Fruit fly (Drosophila melanogaster) whole organism, embryonic: ENCODE results near the gene CG3764.

Experiments used
- CG10147 ChIP-seq: fragments of 200-800 bp; sonication (Bioruptor generic); optimal IDR thresholded peaks from 2 replicates; lab custom pipeline; 2019; ENCODE audit warnings: missing biosample characterization, mild to moderate bottlenecking, missing genetic modification characterization, moderate library complexity
- CG10462 ChIP-seq: fragments of 200-800 bp; sonication (Bioruptor generic); optimal IDR thresholded peaks from 2 replicates; lab custom pipeline; 2016; ENCODE audit warnings: missing biosample characterization, missing genetic modification characterization
- CG11398 ChIP-seq: fragments of 200-800 bp; sonication (Bioruptor generic); optimal IDR thresholded peaks from 2 replicates; lab custom pipeline; 2016; ENCODE audit warnings: missing biosample characterization, missing genetic modification characterization
- CG14014 ChIP-seq: fragments of 200-800 bp; sonication (Bioruptor generic); IDR thresholded peaks from 2 replicates; pipeline ENCODE4 v1.3.6; 2022; ENCODE audit warnings: missing biosample characterization, missing genetic modification characterization
- CG14050 ChIP-seq: fragments of 200-800 bp; sonication (Bioruptor generic); IDR thresholded peaks from 3 replicates; pipeline ENCODE4 v1.3.6; 2022; ENCODE audit warnings: missing biosample characterization, missing genetic modification characterization
- CG14667 ChIP-seq: fragments of 200-800 bp; sonication (Bioruptor generic); IDR thresholded peaks from 2 replicates; pipeline ENCODE4 v1.3.6; 2022; ENCODE audit warnings: missing biosample characterization, missing genetic modification characterization
- CG15514 ChIP-seq: fragments of 200-800 bp; sonication (Bioruptor generic); optimal IDR thresholded peaks from 3 replicates; lab custom pipeline; 2017; ENCODE audit warnings: missing biosample characterization, missing genetic modification characterization, mild to moderate bottlenecking, moderate library complexity, missing genetic modification reagents
- CG17568 ChIP-seq: fragments of 200-800 bp; sonication (Bioruptor generic); optimal IDR thresholded peaks from 2 replicates; lab custom pipeline; 2018; ENCODE audit warnings: missing biosample characterization, mild to moderate bottlenecking, missing genetic modification characterization, moderate library complexity
- CG18599 ChIP-seq: fragments of 200-800 bp; sonication (Bioruptor generic); optimal IDR thresholded peaks from 3 replicates; lab custom pipeline; 2017; ENCODE audit warnings: missing biosample characterization, missing genetic modification characterization, mild to moderate bottlenecking, moderate library complexity, missing genetic modification reagents
- CG4328 ChIP-seq: fragments of 200-800 bp; sonication (Bioruptor generic); optimal IDR thresholded peaks from 3 replicates; lab custom pipeline; 2017; ENCODE audit warnings: missing biosample characterization, missing genetic modification reagents, missing genetic modification characterization
- CG4617 ChIP-seq: fragments of 200-800 bp; sonication (Bioruptor generic); optimal IDR thresholded peaks from 3 replicates; lab custom pipeline; 2016; ENCODE audit warnings: missing biosample characterization, missing genetic modification characterization, borderline replicate concordance
- CG4707 ChIP-seq: fragments of 200-800 bp; sonication (Bioruptor generic); optimal IDR thresholded peaks from 2 replicates; lab custom pipeline; 2018; ENCODE audit warnings: missing biosample characterization, mild to moderate bottlenecking, missing genetic modification characterization, moderate library complexity
- CG5953 ChIP-seq: fragments of 200-800 bp; sonication (Bioruptor generic); IDR thresholded peaks from 2 replicates; pipeline ENCODE4 v1.3.6; 2022; ENCODE audit warnings: missing biosample characterization, missing genetic modification characterization
- CG7987 ChIP-seq: fragments of 200-800 bp; sonication (Bioruptor generic); optimal IDR thresholded peaks from 2 replicates; lab custom pipeline; 2018; ENCODE audit warnings: missing biosample characterization, mild to moderate bottlenecking, missing genetic modification characterization, moderate library complexity
- CG8359 ChIP-seq: fragments of 200-800 bp; sonication (Bioruptor generic); optimal IDR thresholded peaks from 2 replicates; lab custom pipeline; 2017; ENCODE audit warnings: missing biosample characterization, mild to moderate bottlenecking, missing genetic modification characterization, borderline replicate concordance
- CG8765 ChIP-seq: fragments of 200-800 bp; sonication (Bioruptor generic); IDR thresholded peaks from 2 replicates; pipeline ENCODE4 v1.3.6; 2022; ENCODE audit warnings: missing biosample characterization, missing genetic modification characterization
- CG9876 ChIP-seq: fragments of 200-800 bp; sonication (Bioruptor generic); optimal IDR thresholded peaks from 2 replicates; lab custom pipeline; 2016; ENCODE audit warnings: missing biosample characterization, missing genetic modification characterization
- Chrac-16 ChIP-seq: fragments of 200-800 bp; sonication (Bioruptor generic); optimal IDR thresholded peaks from 3 replicates; lab custom pipeline; 2016; ENCODE audit warnings: missing biosample characterization, missing genetic modification characterization
- Doc3 ChIP-seq: fragments of 200-800 bp; sonication (Bioruptor generic); IDR thresholded peaks from 3 replicates; pipeline ENCODE4 v1.3.6; 2022; ENCODE audit warnings: missing biosample characterization, missing genetic modification characterization; ENCODE audit not compliant: partially characterized antibody
- Eip74EF ChIP-seq, 2 experiments: fragments of 200-800 bp in 1 of 2; fragments of >200 bp in 1 of 2; sonication (Bioruptor generic) in 1 of 2; optimal IDR thresholded peaks; 2 replicates each; lab custom pipeline; 2017 to 2019; ENCODE audit warnings: missing biosample characterization in 2 of 2, missing genetic modification characterization in 2 of 2, mild to moderate bottlenecking in 1 of 2, moderate library complexity in 1 of 2
- Ets97D ChIP-seq: fragments of 200-800 bp; sonication (Bioruptor generic); optimal IDR thresholded peaks from 3 replicates; lab custom pipeline; 2016; ENCODE audit warnings: missing biosample characterization, missing genetic modification characterization
- H2.0 ChIP-seq: fragments of 200-800 bp; sonication (Bioruptor generic); IDR thresholded peaks from 2 replicates; pipeline ENCODE4 v1.3.6; 2022; ENCODE audit warnings: missing biosample characterization, missing genetic modification characterization
- Hr78 ChIP-seq, 2 experiments: fragments of 200-800 bp in 1 of 2; fragments of >200 bp in 1 of 2; sonication (Bioruptor generic) in 1 of 2; optimal IDR thresholded peaks; 2 replicates each; lab custom pipeline; 2017 to 2019; ENCODE audit warnings: missing biosample characterization in 2 of 2, missing genetic modification characterization in 2 of 2, mild to moderate bottlenecking in 1 of 2, moderate library complexity in 1 of 2
- Nf-YA ChIP-seq: fragments of 200-800 bp; sonication (Bioruptor generic); IDR thresholded peaks from 2 replicates; pipeline ENCODE4 v1.3.6; 2022; ENCODE audit warnings: missing biosample characterization, missing genetic modification characterization
- Optix ChIP-seq: fragments of 200-800 bp; sonication (Bioruptor generic); IDR thresholded peaks from 3 replicates; pipeline ENCODE4 v1.3.6; 2022; ENCODE audit warnings: missing biosample characterization, missing genetic modification characterization
- Ravus ChIP-seq: fragments of 200-800 bp; sonication (Bioruptor generic); IDR thresholded peaks from 2 replicates; pipeline ENCODE4 v1.3.6; 2022; ENCODE audit warnings: missing biosample characterization, missing genetic modification characterization
- Sry-β ChIP-seq: fragments of 200-800 bp; sonication (Bioruptor generic); optimal IDR thresholded peaks from 2 replicates; lab custom pipeline; 2018; ENCODE audit warnings: missing biosample characterization, mild to moderate bottlenecking, missing genetic modification characterization, moderate library complexity
- ac ChIP-seq: fragments of 200-800 bp; sonication (Bioruptor generic); optimal IDR thresholded peaks from 3 replicates; lab custom pipeline; 2017; ENCODE audit warnings: missing biosample characterization, mild to moderate bottlenecking, missing genetic modification characterization
- bigmax ChIP-seq: fragments of 200-800 bp; sonication (Bioruptor generic); optimal IDR thresholded peaks from 2 replicates; lab custom pipeline; 2018; ENCODE audit warnings: missing biosample characterization, mild to moderate bottlenecking, missing genetic modification characterization
- cas ChIP-seq: fragments of 200-800 bp; sonication (Bioruptor generic); IDR thresholded peaks from 2 replicates; pipeline ENCODE4 v1.3.6; 2022; ENCODE audit warnings: missing biosample characterization, missing genetic modification characterization
- ci ChIP-seq: fragments of 200-800 bp; sonication (Bioruptor generic); IDR thresholded peaks from 3 replicates; pipeline ENCODE4 v1.3.6; 2022; ENCODE audit warnings: missing biosample characterization, missing genetic modification characterization
- corto ChIP-seq: fragments of 200-800 bp; sonication (Bioruptor generic); optimal IDR thresholded peaks from 2 replicates; lab custom pipeline; 2016; ENCODE audit warnings: missing biosample characterization, mild to moderate bottlenecking, missing genetic modification characterization, moderate library complexity
- da ChIP-seq: fragments of 200-800 bp; sonication (Bioruptor generic); optimal IDR thresholded peaks from 2 replicates; lab custom pipeline; 2016; ENCODE audit warnings: missing biosample characterization, missing genetic modification characterization
- fd64A ChIP-seq: fragments of 200-800 bp; sonication (Bioruptor generic); optimal IDR thresholded peaks from 3 replicates; lab custom pipeline; 2018; ENCODE audit warnings: missing biosample characterization, mild to moderate bottlenecking, missing genetic modification characterization
- ftz-f1 ChIP-seq: fragments of 200-800 bp; sonication (Bioruptor generic); optimal IDR thresholded peaks from 2 replicates; lab custom pipeline; 2016; ENCODE audit warnings: missing biosample characterization, missing genetic modification characterization
- fu2 ChIP-seq: fragments of 200-800 bp; sonication (Bioruptor generic); optimal IDR thresholded peaks from 2 replicates; lab custom pipeline; 2016; ENCODE audit warnings: missing biosample characterization, missing genetic modification characterization
- grn ChIP-seq: fragments of 200-800 bp; sonication (Bioruptor generic); optimal IDR thresholded peaks from 3 replicates; lab custom pipeline; 2017; ENCODE audit warnings: missing biosample characterization, missing genetic modification characterization
- maf-S ChIP-seq: fragments of 200-800 bp; sonication (Bioruptor generic); optimal IDR thresholded peaks from 2 replicates; lab custom pipeline; 2016; ENCODE audit warnings: missing biosample characterization, missing genetic modification characterization
- nom ChIP-seq: fragments of 200-800 bp; sonication (Bioruptor generic); optimal IDR thresholded peaks from 2 replicates; lab custom pipeline; 2017; ENCODE audit warnings: missing biosample characterization, missing genetic modification characterization, mild to moderate bottlenecking, moderate library complexity, missing genetic modification reagents
- run ChIP-seq: fragments of 200-800 bp; sonication (Bioruptor generic); optimal IDR thresholded peaks from 3 replicates; lab custom pipeline; 2018; ENCODE audit warnings: missing biosample characterization, mild to moderate bottlenecking, missing genetic modification characterization
- sima ChIP-seq: fragments of 200-800 bp; sonication (Bioruptor generic); optimal IDR thresholded peaks from 2 replicates; lab custom pipeline; 2016; ENCODE audit warnings: missing biosample characterization, missing genetic modification characterization
- sisA ChIP-seq: fragments of 200-800 bp; sonication (Bioruptor generic); IDR thresholded peaks from 2 replicates; pipeline ENCODE4 v1.3.6; 2022; ENCODE audit warnings: missing biosample characterization, missing genetic modification characterization
- sqz ChIP-seq: fragments of 200-800 bp; sonication (Bioruptor generic); optimal IDR thresholded peaks from 3 replicates; lab custom pipeline; 2018; ENCODE audit warnings: missing biosample characterization, mild to moderate bottlenecking, missing genetic modification characterization
- toy ChIP-seq: fragments of 200-800 bp; sonication (Bioruptor generic); IDR thresholded peaks from 2 replicates; pipeline ENCODE4 v1.3.6; 2022; ENCODE audit warnings: missing biosample characterization, missing genetic modification characterization
- trem ChIP-seq: fragments of 200-800 bp; optimal IDR thresholded peaks from 3 replicates; lab custom pipeline; 2019; ENCODE audit warnings: missing biosample characterization, mild to moderate bottlenecking, missing genetic modification characterization, moderate library complexity
- trh ChIP-seq: fragments of 200-800 bp; sonication (Bioruptor generic); optimal IDR thresholded peaks from 2 replicates; lab custom pipeline; 2016; ENCODE audit warnings: missing biosample characterization, missing genetic modification characterization
- ttk ChIP-seq: fragments of 200-800 bp; sonication (Bioruptor generic); IDR thresholded peaks from 2 replicates; pipeline ENCODE4 v2.1.2; 2022; ENCODE audit warnings: missing biosample characterization, missing genetic modification characterization
- vfl ChIP-seq: fragments of 200-800 bp; sonication (Bioruptor generic); optimal IDR thresholded peaks from 2 replicates; lab custom pipeline; 2016; ENCODE audit warnings: missing biosample characterization, missing genetic modification characterization
- wdn ChIP-seq: fragments of 200-800 bp; sonication (Bioruptor generic); IDR thresholded peaks from 2 replicates; pipeline ENCODE4 v1.3.6; 2022; ENCODE audit warnings: missing biosample characterization, missing genetic modification characterization

The CG3764 gene

dm6 chr3L:17012017-17012719, at the start of gene CG3764:
Gene CG3764 (minus strand): TSS chr3L:17012565.
- TF ChIP-seq ci (GFP tag; lab: Robert Waterston, UW) (peak; percentile 93), CG10462 (GFP tag; lab: Kevin White, UChicago) (peak; percentile 37), CG8765 (GFP tag; lab: Robert Waterston, UW) (no peak), CG4707 (peak; percentile 86), CG8359 (GFP tag; lab: Kevin White, UChicago) (peak; percentile 66), Hr78 (GFP tag; optimal IDR thresholded peaks at IDR 0.05; lab: Kevin White, UChicago) (no peak), wdn (GFP tag; lab: Robert Waterston, UW) (peak; percentile 34; the same call in 1 of the 2 replicates), sisA (peak; percentile 34; the same call in 1 of the 2 replicates), CG18599 (peak; percentile 76), da (GFP tag; lab: Kevin White, UChicago) (peak; percentile 72), Chrac-16 (GFP tag; lab: Kevin White, UChicago) (peak; percentile 24), maf-S (GFP tag; lab: Kevin White, UChicago) (peak; percentile 50), vfl (GFP tag; lab: Kevin White, UChicago) (peak; percentile 40), ttk (GFP tag; lab: Robert Waterston, UW) (peak; percentile 62), sqz (GFP tag; lab: Kevin White, UChicago) (peak; percentile 87), fd64A (GFP tag; lab: Kevin White, UChicago) (peak; percentile 91), Sry-β (GFP tag; lab: Kevin White, UChicago) (peak; percentile 64), ftz-f1 (peak; percentile 85), fu2 (GFP tag; lab: Kevin White, UChicago) (peak; percentile 25), nom (GFP tag; lab: Kevin White, UChicago) (peak; percentile 78), CG15514 (peak; percentile 92), CG10147 (GFP tag; lab: Kevin White, UChicago) (peak; percentile 73), CG11398 (GFP tag; lab: Kevin White, UChicago) (peak; percentile 78), CG14667 (no peak), ac (GFP tag; lab: Kevin White, UChicago) (peak; percentile 69), H2.0 (GFP tag; lab: Robert Waterston, UW) (peak; percentile 43; the same call in 1 of the 2 replicates), Eip74EF (GFP tag; optimal IDR thresholded peaks at IDR 0.05; lab: Kevin White, UChicago) (peak in 1 of 2 experiments; percentile 96), trh (GFP tag; lab: Kevin White, UChicago) (peak; percentile 9), run (tag; lab: Kevin White, UChicago) (peak; percentile 66), Ets97D (GFP tag; lab: Kevin White, UChicago) (peak; percentile 98), CG7987 (GFP tag; lab: Kevin White, UChicago) (peak; percentile 96), trem (peak; percentile 85), grn (GFP tag; lab: Kevin White, UChicago) (peak; percentile 67), bigmax (GFP tag; lab: Kevin White, UChicago) (peak; percentile 70), CG14014 (peak; percentile 71; the same call in 1 of the 2 replicates), Optix (no peak), corto (GFP tag; lab: Kevin White, UChicago) (no peak), CG4617 (GFP tag; lab: Kevin White, UChicago) (peak; percentile 86), toy (GFP tag; lab: Robert Waterston, UW) (no peak), Doc3 (GFP tag; lab: Robert Waterston, UW) (no peak), CG4328 (GFP tag; lab: Kevin White, UChicago) (peak; percentile 90), cas (no peak), Ravus (GFP tag; lab: Robert Waterston, UW) (no peak), CG9876 (GFP tag; lab: Kevin White, UChicago) (peak; percentile 67), CG14050 (GFP tag; lab: Robert Waterston, UW) (peak; percentile 41; the same call in 1 of the 3 replicates), CG17568 (GFP tag; lab: Kevin White, UChicago) (peak; percentile 82), CG5953 (peak; percentile 39; the same call in 1 of the 2 replicates), sima (GFP tag; lab: Kevin White, UChicago) (peak; percentile 0), Nf-YA (GFP tag; lab: Robert Waterston, UW) (0 out of 2 replicates have a peak, but pooled peaks have one; percentile 37)
